Fruit fly (Drosophila melanogaster) whole organism, wandering third instar larva: Measurements from ENCODE around the gene Cf2.
A peak's percentile ranks its signal among the peaks of the same experiment; 100 is the strongest.

Experiments
- Abd-B ChIP-seq: fragments of >200 bp; optimal IDR thresholded peaks from 2 replicates; lab custom pipeline; 2017; ENCODE audit warnings: missing biosample characterization, missing genetic modification characterization
- CrebA ChIP-seq: fragments of 200-800 bp; sonication (Bioruptor generic); optimal IDR thresholded peaks from 2 replicates; lab custom pipeline; 2016; ENCODE audit warnings: missing biosample characterization, mild to moderate bottlenecking, missing genetic modification characterization, borderline replicate concordance
- Dfd ChIP-seq: fragments of >200 bp; optimal IDR thresholded peaks from 2 replicates; lab custom pipeline; 2017; ENCODE audit warnings: missing biosample characterization, missing genetic modification characterization
- Dif ChIP-seq: fragments of 200-275, 200-300 bp; sonication (Bioruptor generic); optimal IDR thresholded peaks from 2 replicates; lab custom pipeline; 2018; ENCODE audit warnings: missing biosample characterization, missing genetic modification characterization; ENCODE audit not compliant: partially characterized antibody
- GATAd ChIP-seq: sonication (Bioruptor generic); optimal IDR thresholded peaks from 2 replicates; lab custom pipeline; 2016; ENCODE audit warnings: missing biosample characterization, missing genetic modification characterization
- HLH106 ChIP-seq: fragments of 200-800 bp; optimal IDR thresholded peaks from 3 replicates; lab custom pipeline; 2019; ENCODE audit warnings: missing biosample characterization, mild to moderate bottlenecking, missing genetic modification characterization, moderate library complexity
- Hnf4 ChIP-seq: fragments of 200-800 bp; sonication (Bioruptor generic); optimal IDR thresholded peaks from 2 replicates; lab custom pipeline; 2016; ENCODE audit warnings: missing biosample characterization, mild to moderate bottlenecking, missing genetic modification characterization
- Hr78 ChIP-seq: fragments of >200 bp; optimal IDR thresholded peaks from 2 replicates; lab custom pipeline; 2017; ENCODE audit warnings: missing biosample characterization, missing genetic modification characterization
- Hr83 ChIP-seq: fragments of 200-300 bp; sonication (Bioruptor generic); optimal IDR thresholded peaks from 2 replicates; lab custom pipeline; 2016; ENCODE audit warnings: missing biosample characterization, mild to moderate bottlenecking, missing genetic modification characterization, moderate library complexity; ENCODE audit not compliant: poor library complexity, severe bottlenecking
- Jra ChIP-seq: sonication (Bioruptor generic); optimal IDR thresholded peaks from 2 replicates; lab custom pipeline; 2016; ENCODE audit warnings: missing biosample characterization, missing genetic modification characterization
- Mio ChIP-seq: sonication (Bioruptor generic); optimal IDR thresholded peaks from 2 replicates; lab custom pipeline; 2016; ENCODE audit warnings: missing biosample characterization, missing genetic modification characterization
- Myc ChIP-seq: fragments of >200 bp; optimal IDR thresholded peaks from 2 replicates; lab custom pipeline; 2017
- N ChIP-seq: fragments of >200 bp; optimal IDR thresholded peaks from 2 replicates; lab custom pipeline; 2018; ENCODE audit warnings: missing biosample characterization, missing external identifiers, missing genetic modification characterization
- OdsH ChIP-seq: fragments of 200-800 bp; sonication (Bioruptor generic); optimal IDR thresholded peaks from 2 replicates; lab custom pipeline; 2016; ENCODE audit warnings: missing biosample characterization, mild to moderate bottlenecking, missing genetic modification characterization
- Rel ChIP-seq, 2 experiments: fragments of 200-800 bp; sonication (Bioruptor generic) in 1 of 2; optimal IDR thresholded peaks; 2 replicates in 1 of 2; 3 replicates in 1 of 2; lab custom pipeline; 2016 to 2019; ENCODE audit warnings: mild to moderate bottlenecking in 2 of 2, missing biosample characterization in 2 of 2, missing genetic modification characterization in 2 of 2, moderate library complexity in 1 of 2
- Sp1 ChIP-seq: fragments of 200-800 bp; sonication (Bioruptor generic); optimal IDR thresholded peaks from 3 replicates; lab custom pipeline; 2019; ENCODE audit warnings: missing biosample characterization, mild to moderate bottlenecking, missing genetic modification characterization, moderate library complexity
- Vsx2 ChIP-seq: fragments of 200-300, 225-300 bp; sonication (Bioruptor generic); optimal IDR thresholded peaks from 2 replicates; lab custom pipeline; 2018; ENCODE audit warnings: missing biosample characterization, missing genetic modification characterization; ENCODE audit not compliant: partially characterized antibody
- br ChIP-seq: fragments of 200-800 bp; sonication (Bioruptor generic); optimal IDR thresholded peaks from 2 replicates; lab custom pipeline; 2016; ENCODE audit warnings: missing biosample characterization, missing genetic modification characterization
- dmrt93B ChIP-seq: fragments of 200-800 bp; sonication (Bioruptor generic); optimal IDR thresholded peaks from 2 replicates; lab custom pipeline; 2018; ENCODE audit warnings: missing biosample characterization, mild to moderate bottlenecking, missing genetic modification characterization
- dsf ChIP-seq: sonication (Bioruptor generic); optimal IDR thresholded peaks from 2 replicates; lab custom pipeline; 2016; ENCODE audit warnings: missing biosample characterization, missing genetic modification characterization, borderline replicate concordance
- ey ChIP-seq: fragments of 200-800 bp; sonication (Bioruptor generic); optimal IDR thresholded peaks from 2 replicates; lab custom pipeline; 2016; ENCODE audit warnings: missing biosample characterization, missing genetic modification characterization
- foxo ChIP-seq, 2 experiments: fragments of 200-800 bp; sonication (Bioruptor generic); optimal IDR thresholded peaks; 2 replicates in 1 of 2; 3 replicates in 1 of 2; lab custom pipeline; 2016 to 2017; ENCODE audit warnings: missing biosample characterization in 2 of 2, missing genetic modification characterization in 2 of 2
- fru ChIP-seq: fragments of 200-800 bp; sonication (Bioruptor generic); optimal IDR thresholded peaks from 3 replicates; lab custom pipeline; 2016; ENCODE audit warnings: missing biosample characterization, mild to moderate bottlenecking, missing genetic modification characterization
- h ChIP-seq: fragments of 200-800 bp; sonication (Bioruptor generic); optimal IDR thresholded peaks from 3 replicates; lab custom pipeline; 2016; ENCODE audit warnings: missing biosample characterization, mild to moderate bottlenecking, missing genetic modification characterization
- jim ChIP-seq: fragments of 175-275, 200-325 bp; sonication (Bioruptor generic); optimal IDR thresholded peaks from 2 replicates; lab custom pipeline; 2016; ENCODE audit warnings: missing biosample characterization, mild to moderate bottlenecking, missing genetic modification characterization
- lola ChIP-seq: fragments of >200 bp; optimal IDR thresholded peaks from 2 replicates; lab custom pipeline; 2017; ENCODE audit warnings: missing biosample characterization, missing genetic modification characterization
- pan ChIP-seq: fragments of >200 bp; optimal IDR thresholded peaks from 2 replicates; lab custom pipeline; 2017
- rgr ChIP-seq: fragments of 200-800 bp; sonication (Bioruptor generic); optimal IDR thresholded peaks from 3 replicates; lab custom pipeline; 2016; ENCODE audit warnings: missing biosample characterization, mild to moderate bottlenecking, missing genetic modification characterization
- sv ChIP-seq: fragments of 200-800 bp; sonication (Bioruptor generic); optimal IDR thresholded peaks from 3 replicates; lab custom pipeline; 2016; ENCODE audit warnings: missing biosample characterization, missing genetic modification characterization
- usp ChIP-seq: fragments of >200 bp; optimal IDR thresholded peaks from 2 replicates; lab custom pipeline; 2017; ENCODE audit warnings: missing biosample characterization, missing genetic modification characterization
- woc ChIP-seq: sonication (Bioruptor generic); optimal IDR thresholded peaks from 2 replicates; lab custom pipeline; 2016; ENCODE audit warnings: missing biosample characterization, mild to moderate bottlenecking, missing genetic modification characterization

Cf2 gene

DNA sequence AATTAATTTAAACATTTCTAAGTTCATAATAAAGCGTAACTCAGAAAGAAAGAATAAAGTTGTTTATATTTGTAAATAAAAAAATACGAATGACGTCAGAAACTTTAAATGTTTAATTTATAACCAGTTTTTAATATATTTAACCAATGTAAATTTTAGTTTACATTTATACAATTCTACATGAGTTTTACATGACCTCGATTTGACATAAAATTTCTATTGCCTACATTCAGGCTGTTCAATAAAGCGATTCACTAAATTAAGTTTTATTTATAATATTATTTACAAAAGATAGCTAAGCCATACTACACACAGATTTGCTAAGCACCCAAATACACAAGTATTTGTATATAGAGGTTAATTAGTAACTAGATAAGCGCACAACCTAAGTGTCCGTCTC, 20.9 kb upstream of the Cf2 start:
- TF ChIP-seq Jra (GFP tag; lab: Kevin White, UChicago): no peak
- no peak for TF ChIP-seq Hnf4 (GFP tag; lab: Kevin White, UChicago)
- no peak for TF ChIP-seq Hr78 (GFP tag; lab: Kevin White, UChicago)
- TF ChIP-seq woc: no peak
- TF ChIP-seq ey (GFP tag; lab: Kevin White, UChicago): no peak
- TF ChIP-seq sv: no peak
- no peak for TF ChIP-seq Vsx2 (GFP tag; lab: Kevin White, UChicago)
- no peak for TF ChIP-seq pan
- no peak for TF ChIP-seq foxo (GFP tag; optimal IDR thresholded peaks at IDR 0.05; lab: Kevin White, UChicago)
- no peak for TF ChIP-seq fru (GFP tag; lab: Kevin White, UChicago)
- no peak for TF ChIP-seq rgr (GFP tag; lab: Kevin White, UChicago)
- no peak for TF ChIP-seq dmrt93B (GFP tag; lab: Kevin White, UChicago)
- no peak for TF ChIP-seq Hr83
- no peak for TF ChIP-seq Abd-B (GFP tag; lab: Kevin White, UChicago)
- no peak for TF ChIP-seq Sp1
- no peak for TF ChIP-seq usp (GFP tag; lab: Kevin White, UChicago)
- no peak for TF ChIP-seq CrebA (GFP tag; lab: Kevin White, UChicago)
- TF ChIP-seq Dfd: no peak
- TF ChIP-seq lola: no peak
- TF ChIP-seq Myc: no peak
- TF ChIP-seq, all 38 proteins: peak for 0

DNA sequence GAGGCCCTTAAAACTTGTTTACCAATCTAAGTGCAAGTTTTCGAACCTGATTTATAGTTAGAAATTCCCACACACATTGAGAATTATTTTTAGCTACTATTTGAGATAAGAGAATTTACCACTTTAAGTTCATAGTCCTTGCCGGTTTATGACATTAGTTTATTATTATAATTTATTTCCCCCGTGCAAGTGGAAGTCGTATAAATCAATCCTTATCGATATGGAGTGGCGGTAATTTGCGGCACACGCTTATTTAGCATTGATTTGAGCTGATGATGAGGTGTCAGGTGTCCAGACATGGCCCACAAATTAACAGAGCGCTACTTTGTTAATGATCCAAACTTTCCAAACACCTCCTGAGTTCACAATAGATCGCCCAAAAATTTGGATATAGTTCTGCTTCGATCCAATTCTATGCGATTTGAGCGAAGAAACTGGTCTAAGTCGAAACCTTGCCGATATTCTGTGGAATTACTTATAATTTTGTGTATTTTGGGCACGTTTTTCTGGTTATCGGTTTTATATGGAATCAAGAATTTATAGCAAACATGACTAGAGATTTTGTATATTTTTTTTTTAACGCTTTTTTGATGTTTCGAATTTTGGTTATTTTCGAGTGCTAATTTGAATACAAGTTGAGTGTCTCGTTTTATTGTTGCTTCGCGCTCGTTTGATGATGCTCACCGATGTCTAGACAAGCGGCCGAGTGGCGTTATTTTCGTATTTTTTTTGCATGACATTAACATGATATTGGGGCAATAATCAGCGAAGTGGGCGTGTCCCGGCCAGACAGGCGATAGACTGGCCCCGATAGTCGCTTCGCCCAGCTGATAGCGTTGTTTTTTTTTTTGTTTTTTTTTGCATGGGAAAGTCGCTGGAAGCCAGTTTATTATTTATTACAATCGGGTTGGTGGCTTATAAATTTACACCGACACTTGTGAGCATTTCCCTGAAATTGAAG, 17.0 kb upstream of the Cf2 start:
- TF ChIP-seq lola (no peak), rgr (GFP tag; lab: Kevin White, UChicago) (no peak), Vsx2 (GFP tag; lab: Kevin White, UChicago) (peak; percentile 32), jim (no peak), Hnf4 (GFP tag; lab: Kevin White, UChicago) (no peak), CrebA (GFP tag; lab: Kevin White, UChicago) (no peak), Rel (GFP tag; optimal IDR thresholded peaks at IDR 0.05; lab: Kevin White, UChicago) (no peak), Rel (tag; optimal IDR thresholded peaks at IDR 0.05; lab: Kevin White, UChicago) (peak; percentile 26), Dif (GFP tag; lab: Kevin White, UChicago) (no peak), ey (GFP tag; lab: Kevin White, UChicago) (no peak), Hr83 (peak; percentile 40)

DNA sequence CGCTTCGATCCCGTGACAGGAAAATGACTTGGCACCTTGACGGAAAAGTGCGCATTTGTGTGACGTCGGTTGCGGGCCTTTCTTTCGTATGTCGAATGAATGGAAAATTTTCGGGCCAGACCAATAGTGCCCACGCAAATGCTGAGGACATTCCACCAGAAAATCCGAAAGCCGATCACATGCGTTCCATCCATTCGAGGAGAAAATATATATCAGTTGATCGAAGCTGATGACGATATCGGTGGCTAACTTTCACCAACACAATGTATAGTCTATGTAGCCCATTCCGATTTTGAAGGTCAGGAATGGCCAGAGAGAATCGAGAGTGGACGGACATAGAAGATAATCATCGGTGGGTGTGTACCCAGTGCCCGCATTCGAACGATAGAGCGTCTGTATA, 15.3 kb upstream of the Cf2 start:
- no peak for TF ChIP-seq Hnf4 (GFP tag; lab: Kevin White, UChicago)

DNA sequence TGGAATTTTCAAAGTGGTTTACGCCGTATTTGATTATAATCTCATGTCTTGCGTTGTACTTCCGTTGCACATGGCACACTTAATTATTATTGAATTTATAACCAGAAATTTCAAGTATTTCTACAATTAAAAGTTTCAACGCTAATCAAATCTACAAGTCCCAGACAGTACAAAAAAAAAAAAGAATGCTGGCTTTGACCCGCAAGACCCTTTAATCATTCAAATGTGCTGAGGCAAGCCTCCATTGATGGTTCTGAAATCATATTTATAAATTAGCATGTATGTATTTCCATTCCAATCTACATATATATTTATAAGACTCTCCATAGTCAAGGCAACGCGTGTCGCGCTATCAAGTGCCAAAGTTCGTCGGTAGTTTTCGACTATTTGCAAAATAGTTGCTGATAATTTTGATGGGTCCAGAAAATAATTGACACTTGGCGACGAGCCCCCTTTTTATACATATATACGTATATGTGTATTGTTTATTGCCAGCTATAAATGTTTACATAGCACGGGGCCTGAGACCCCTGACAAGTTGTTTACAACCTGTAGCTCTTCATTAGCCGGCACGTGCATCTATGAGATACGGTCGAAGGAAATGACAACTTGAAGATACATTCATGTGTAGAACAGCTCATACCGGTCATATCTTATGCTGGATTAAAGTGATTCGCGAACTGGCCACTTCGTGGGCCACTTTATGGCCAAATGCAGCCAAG, 13.7 kb upstream of the Cf2 start:
- no peak for TF ChIP-seq fru (GFP tag; lab: Kevin White, UChicago)
- no peak for TF ChIP-seq Sp1
- TF ChIP-seq Mio (GFP tag; lab: Kevin White, UChicago): no peak
- TF ChIP-seq N: no peak
- no peak for TF ChIP-seq GATAd (GFP tag; lab: Kevin White, UChicago)
- no peak for TF ChIP-seq foxo (GFP tag; optimal IDR thresholded peaks at IDR 0.05; lab: Kevin White, UChicago)
- no peak for TF ChIP-seq h (GFP tag; lab: Kevin White, UChicago)
- TF ChIP-seq HLH106 (tag; lab: Kevin White, UChicago): no peak
- no peak for TF ChIP-seq lola
- no peak for TF ChIP-seq dsf (GFP tag; lab: Kevin White, UChicago)
- TF ChIP-seq Rel (GFP tag; optimal IDR thresholded peaks at IDR 0.05; lab: Kevin White, UChicago): no peak
- no peak for TF ChIP-seq Rel (tag; optimal IDR thresholded peaks at IDR 0.05; lab: Kevin White, UChicago)
- no peak for TF ChIP-seq Hr78 (GFP tag; lab: Kevin White, UChicago)
- TF ChIP-seq, all 38 proteins: peak for 0

DNA sequence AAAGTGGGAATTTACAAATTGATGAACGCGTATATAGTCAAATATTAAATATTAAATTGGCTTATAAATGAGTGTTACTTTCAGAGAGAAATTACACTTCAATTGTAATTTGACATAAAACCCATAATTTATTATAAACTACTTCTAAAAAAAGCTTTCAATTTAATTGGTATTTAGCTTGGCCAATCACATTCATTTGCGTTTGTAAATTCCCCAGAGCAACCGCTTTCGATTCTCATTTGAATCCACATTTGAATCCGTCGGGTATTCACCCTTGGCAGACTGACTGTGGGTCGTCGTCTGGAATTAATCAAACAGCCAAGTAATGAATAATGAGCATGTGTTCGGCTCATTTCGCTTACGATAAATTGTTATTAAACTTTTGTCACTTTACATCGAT, 13.0 kb upstream of the Cf2 start:
- TF ChIP-seq jim: no peak
- TF ChIP-seq CrebA (GFP tag; lab: Kevin White, UChicago): no peak
- TF ChIP-seq dsf (GFP tag; lab: Kevin White, UChicago): no peak
- TF ChIP-seq OdsH: no peak
- TF ChIP-seq Rel (GFP tag; optimal IDR thresholded peaks at IDR 0.05; lab: Kevin White, UChicago): no peak
- peak; percentile 74 for TF ChIP-seq Rel (tag; optimal IDR thresholded peaks at IDR 0.05; lab: Kevin White, UChicago)
- TF ChIP-seq br (GFP tag; lab: Kevin White, UChicago): no peak
